Fruit fly (Drosophila melanogaster): ENCODE data around the gene chinmo.
A peak's percentile ranks its signal among the peaks of the same experiment; 100 is the strongest.

Gene chinmo

dm6 chr2L:1651053-1651452, at the start of gene chinmo (continued):
- TF ChIP-seq stwl (tag; optimal IDR thresholded peaks at IDR 0.05): no peak
- TF ChIP-seq pan (optimal IDR thresholded peaks at IDR 0.05): no peak
- TF ChIP-seq pan (GFP tag; optimal IDR thresholded peaks at IDR 0.05 in 1 of 2, IDR thresholded peaks at IDR 0.05 in 1 of 2): no peak
- no peak for TF ChIP-seq maf-S (GFP tag; optimal IDR thresholded peaks at IDR 0.05)
- no peak for TF ChIP-seq dan (GFP tag; IDR thresholded peaks at IDR 0.05)
- TF ChIP-seq CG12071 (GFP tag; optimal IDR thresholded peaks at IDR 0.05): peak; percentile 41
- TF ChIP-seq Mad (GFP tag; optimal IDR thresholded peaks at IDR 0.05): no peak
- TF ChIP-seq CG17328 (GFP tag; IDR thresholded peaks at IDR 0.05): 0 out of 2 replicates have a peak, but pooled peaks have one; percentile 24
- TF ChIP-seq hb (GFP tag; IDR thresholded peaks at IDR 0.05; ENCODE audit: partially characterized antibody): no peak
- TF ChIP-seq klu (GFP tag; IDR thresholded peaks at IDR 0.05): no peak
- no peak for TF ChIP-seq CG11085 (GFP tag; IDR thresholded peaks at IDR 0.05)
- no peak for TF ChIP-seq h (optimal IDR thresholded peaks at IDR 0.05)
- no peak for TF ChIP-seq CG3726 (GFP tag; IDR thresholded peaks at IDR 0.05)
- no peak for TF ChIP-seq jigr1 (GFP tag; IDR thresholded peaks at IDR 0.05)
- TF ChIP-seq zen2 (GFP tag; IDR thresholded peaks at IDR 0.05; ENCODE audit: partially characterized antibody): no peak
- no peak for TF ChIP-seq CG18011 (GFP tag; optimal IDR thresholded peaks at IDR 0.05)
- peak; percentile 58; the same call in 1 of the 2 replicates for TF ChIP-seq NFAT (GFP tag; IDR thresholded peaks at IDR 0.05)
- no peak for TF ChIP-seq ham (GFP tag; IDR thresholded peaks at IDR 0.05)
- no peak for TF ChIP-seq shn (GFP tag; optimal IDR thresholded peaks at IDR 0.05)
- no peak for TF ChIP-seq CG2712 (tag; optimal IDR thresholded peaks at IDR 0.05)
- peak; percentile 73 for TF ChIP-seq CG42726 (GFP tag; IDR thresholded peaks at IDR 0.05; ENCODE audit: partially characterized antibody)
- no peak for TF ChIP-seq CG31224 (GFP tag; IDR thresholded peaks at IDR 0.05)
- no peak for TF ChIP-seq lola (GFP tag; optimal IDR thresholded peaks at IDR 0.05)
- peak; percentile 54; the same call in 1 of the 2 replicates for TF ChIP-seq Bgb (GFP tag; IDR thresholded peaks at IDR 0.05; ENCODE audit: partially characterized antibody)
- no peak for TF ChIP-seq Chrac-16 (GFP tag; optimal IDR thresholded peaks at IDR 0.05)
- no peak for TF ChIP-seq Poxn (GFP tag; IDR thresholded peaks at IDR 0.05)
- no peak for TF ChIP-seq Xbp1 (GFP tag; optimal IDR thresholded peaks at IDR 0.05)
- peak; percentile 33 for TF ChIP-seq CG12769 (tag; optimal IDR thresholded peaks at IDR 0.05)
- peak; percentile 24 for TF ChIP-seq CG34376 (GFP tag; optimal IDR thresholded peaks at IDR 0.05)
- no peak for TF ChIP-seq bigmax (GFP tag; optimal IDR thresholded peaks at IDR 0.05)
- no peak for TF ChIP-seq E2f1 (GFP tag; IDR thresholded peaks at IDR 0.05)
- TF ChIP-seq CG7839 (tag; optimal IDR thresholded peaks at IDR 0.05): no peak
- TF ChIP-seq CG10267 (tag; optimal IDR thresholded peaks at IDR 0.05): no peak
- TF ChIP-seq nmo (GFP tag; optimal IDR thresholded peaks at IDR 0.05): no peak
- no peak for TF ChIP-seq slp2 (GFP tag; optimal IDR thresholded peaks at IDR 0.05)
- no peak for TF ChIP-seq Hey (tag; optimal IDR thresholded peaks at IDR 0.05)
- 0 out of 3 replicates have a peak, but pooled peaks have one; percentile 28 for TF ChIP-seq CG11695 (GFP tag; IDR thresholded peaks at IDR 0.05)
- peak; percentile 18 for TF ChIP-seq cwo (GFP tag; optimal IDR thresholded peaks at IDR 0.05)
- peak; percentile 48 for TF ChIP-seq yki (optimal IDR thresholded peaks at IDR 0.05)
- TF ChIP-seq CG10321 (GFP tag; IDR thresholded peaks at IDR 0.05): peak; percentile 25; the same call in 1 of the 2 replicates
- peak; percentile 26; the same call in 1 of the 2 replicates for TF ChIP-seq bowl (GFP tag; IDR thresholded peaks at IDR 0.05)
- no peak for TF ChIP-seq CG3847 (GFP tag; IDR thresholded peaks at IDR 0.05)
- no peak for TF ChIP-seq CG8478 (optimal IDR thresholded peaks at IDR 0.05)
- TF ChIP-seq CG16815 (GFP tag; optimal IDR thresholded peaks at IDR 0.05): no peak
- TF ChIP-seq sens (GFP tag): no peak
- no peak for TF ChIP-seq Pdp1 (GFP tag; optimal IDR thresholded peaks at IDR 0.05)
- TF ChIP-seq MTF-1 (GFP tag; optimal IDR thresholded peaks at IDR 0.05; ENCODE audit: borderline replicate concordance): peak; percentile 15
- TF ChIP-seq CG6854 (GFP tag; optimal IDR thresholded peaks at IDR 0.05): no peak
- no peak for TF ChIP-seq CG12236 (GFP tag; optimal IDR thresholded peaks at IDR 0.05)
- TF ChIP-seq Meics (GFP tag; optimal IDR thresholded peaks at IDR 0.05): peak; percentile 30
- TF ChIP-seq CG10462 (GFP tag; optimal IDR thresholded peaks at IDR 0.05): no peak
- TF ChIP-seq CG11398 (GFP tag; optimal IDR thresholded peaks at IDR 0.05): no peak
